Worm (Caenorhabditis elegans): ENCODE data around the gene ant-1.1.

The ant-1.1 gene

ce11 chrIII:13471504-13471903, 8.5 kb downstream of the ant-1.1 start, which contains the start of gene pssy-2:
TSS of gene pssy-2 (plus strand) at chrIII:13471804.
- no peak for TF ChIP-seq nhr-43 (tag; optimal IDR thresholded peaks at IDR 0.05; ENCODE audit: poor library complexity, severe bottlenecking)
- no peak for TF ChIP-seq nfya-1 (tag; optimal IDR thresholded peaks at IDR 0.05; ENCODE audit: insufficient read depth)
- TF ChIP-seq nhr-77 (tag; optimal IDR thresholded peaks at IDR 0.05), result no peak
- TF ChIP-seq ZK546.5 (tag; optimal IDR thresholded peaks at IDR 0.05), result no peak
- TF ChIP-seq egl-27 (tag; optimal IDR thresholded peaks at IDR 0.05), result no peak
- TF ChIP-seq unc-39 (tag; optimal IDR thresholded peaks at IDR 0.05), result no peak
- TF ChIP-seq nhr-67 (tag; optimal IDR thresholded peaks at IDR 0.05), result no peak

- TF ChIP-seq nhr-76 (tag; optimal IDR thresholded peaks at IDR 0.05) (no peak), elt-2 (tag; optimal IDR thresholded peaks at IDR 0.05) (no peak), zag-1 (tag; optimal IDR thresholded peaks at IDR 0.05) (no peak), fos-1 (tag; optimal IDR thresholded peaks at IDR 0.05) (no peak), nhr-77 (tag; optimal IDR thresholded peaks at IDR 0.05) (no peak), elt-1 (tag; optimal IDR thresholded peaks at IDR 0.05) (no peak), nfya-1 (tag; optimal IDR thresholded peaks at IDR 0.05; ENCODE audit: insufficient read depth) (no peak), eor-1 (tag; optimal IDR thresholded peaks at IDR 0.05) (no peak), nhr-12 (tag; optimal IDR thresholded peaks at IDR 0.05) (no peak), unc-62 (GFP tag; optimal IDR thresholded peaks at IDR 0.05) (no peak), ceh-9 (tag; optimal IDR thresholded peaks at IDR 0.05) (no peak), egl-5 (tag; optimal IDR thresholded peaks at IDR 0.05) (no peak), ama-1 (optimal IDR thresholded peaks at IDR 0.05) (no peak), tbx-2 (tag; optimal IDR thresholded peaks at IDR 0.05) (no peak), ceh-16 (tag; optimal IDR thresholded peaks at IDR 0.05) (no peak), jun-1 (tag; optimal IDR thresholded peaks at IDR 0.05) (no peak), sea-2 (GFP tag; optimal IDR thresholded peaks at IDR 0.05) (no peak), nhr-11 (tag; optimal IDR thresholded peaks at IDR 0.05) (no peak), nhr-23 (tag; optimal IDR thresholded peaks at IDR 0.05) (no peak), ZK546.5 (tag; optimal IDR thresholded peaks at IDR 0.05) (no peak)
These were observed 11.5 kb downstream of the ant-1.1 start for ce11 chrIII:13474482-13474881.

- TF ChIP-seq lsy-12 (tag; optimal IDR thresholded peaks at IDR 0.05) (no peak), ceh-16 (tag; optimal IDR thresholded peaks at IDR 0.05) (no peak), pqm-1 (tag; optimal IDR thresholded peaks at IDR 0.05) (no peak), unc-39 (tag; optimal IDR thresholded peaks at IDR 0.05) (no peak), nhr-25 (tag; optimal IDR thresholded peaks at IDR 0.05) (no peak), elt-2 (tag; optimal IDR thresholded peaks at IDR 0.05) (no peak), elt-3 (tag; optimal IDR thresholded peaks at IDR 0.05) (no peak)
These were observed 13.7 kb downstream of the ant-1.1 start, which contains the start of gene T27E9.6 for ce11 chrIII:13476682-13477081. TSS of gene T27E9.6 (minus strand) at chrIII:13476782.

ce11 chrIII:13484024-13484423, 21.1 kb downstream of the ant-1.1 start, which contains the start of gene acc-4:
TSS of gene acc-4 (minus strand) at chrIII:13484124.
- no peak for TF ChIP-seq fkh-2 (tag; optimal IDR thresholded peaks at IDR 0.05)
- no peak for TF ChIP-seq nhr-237 (tag; optimal IDR thresholded peaks at IDR 0.05)
- TF ChIP-seq fos-1 (tag; optimal IDR thresholded peaks at IDR 0.05), result no peak
- TF ChIP-seq ceh-9 (tag; optimal IDR thresholded peaks at IDR 0.05), result no peak
- TF ChIP-seq mdl-1 (tag; optimal IDR thresholded peaks at IDR 0.05), result no peak
- TF ChIP-seq ztf-11 (tag; optimal IDR thresholded peaks at IDR 0.05), result no peak
- TF ChIP-seq egl-27 (tag; optimal IDR thresholded peaks at IDR 0.05), result no peak
- TF ChIP-seq skn-1 (tag; optimal IDR thresholded peaks at IDR 0.05), result no peak
- TF ChIP-seq eor-1 (tag; optimal IDR thresholded peaks at IDR 0.05), result no peak
- TF ChIP-seq unc-39 (tag; optimal IDR thresholded peaks at IDR 0.05), result no peak
- no peak for TF ChIP-seq egl-5 (tag; optimal IDR thresholded peaks at IDR 0.05)
- no peak for TF ChIP-seq jun-1 (tag; optimal IDR thresholded peaks at IDR 0.05)
- no peak for TF ChIP-seq nhr-12 (tag; optimal IDR thresholded peaks at IDR 0.05)
- no peak for TF ChIP-seq hmg-11 (tag; optimal IDR thresholded peaks at IDR 0.05)
- no peak for TF ChIP-seq nhr-11 (tag; optimal IDR thresholded peaks at IDR 0.05)
- TF ChIP-seq nhr-25 (tag; optimal IDR thresholded peaks at IDR 0.05), result no peak
- no peak for TF ChIP-seq elt-2 (tag; optimal IDR thresholded peaks at IDR 0.05)
- no peak for TF ChIP-seq pha-4 (tag; optimal IDR thresholded peaks at IDR 0.05)
- no peak for TF ChIP-seq tbx-2 (tag; optimal IDR thresholded peaks at IDR 0.05)
- no peak for TF ChIP-seq snpc-4 (tag; optimal IDR thresholded peaks at IDR 0.05)
